Fruit fly (Drosophila melanogaster): ENCODE measurements around the gene CG9915.

DNA sequence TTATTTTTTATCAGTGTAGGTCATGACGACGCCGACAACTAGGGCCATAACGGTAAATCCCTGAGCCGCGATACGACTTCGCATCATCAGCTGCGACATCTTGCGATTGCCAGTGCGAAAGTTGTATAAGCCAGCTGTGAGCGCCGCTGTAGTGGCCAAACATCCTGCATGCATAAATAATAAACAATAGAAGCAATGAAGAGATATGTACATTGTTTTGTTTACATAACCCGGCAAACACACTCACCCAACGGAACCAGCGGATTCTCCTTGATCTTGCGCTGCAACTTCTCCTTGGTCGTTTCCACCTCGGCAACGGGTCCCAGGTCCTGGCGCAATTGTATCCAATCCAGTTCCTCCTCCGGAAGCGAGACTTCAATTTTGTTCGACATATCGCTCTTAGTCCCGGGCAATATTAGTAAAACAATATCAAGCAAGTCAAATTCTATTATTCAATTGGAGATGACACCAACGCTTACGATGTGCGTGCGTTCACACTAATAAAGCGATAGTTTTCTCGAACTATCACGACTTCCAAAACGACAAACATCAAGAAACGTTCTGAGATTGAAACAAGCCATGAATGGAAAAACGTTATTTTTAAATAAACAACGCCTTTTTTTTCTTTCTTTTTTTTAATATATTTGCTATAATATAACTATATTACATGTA, 18.8 kb upstream of the CG9915 start:
- no peak for TF ChIP-seq CG6808 (GFP tag; optimal IDR thresholded peaks at IDR 0.05)
- TF ChIP-seq CG16779 (tag; optimal IDR thresholded peaks at IDR 0.05), result no peak

Measured in whole organism, prepupa.